Fruit fly (Drosophila melanogaster) whole organism, embryonic: ENCODE results near the gene TFAM.

Experiments
- Awh ChIP-seq: fragments of 200-800 bp; sonication (Bioruptor generic); IDR thresholded peaks from 2 replicates; pipeline ENCODE4, ENCODE4 v1.3.6; 2022; ENCODE audit warnings: missing biosample characterization, missing genetic modification characterization
- CG10654 ChIP-seq: fragments of 200-800 bp; sonication (Bioruptor generic); optimal IDR thresholded peaks from 2 replicates; lab custom pipeline; 2016; ENCODE audit warnings: missing biosample characterization, missing genetic modification characterization
- CG11456 ChIP-seq: fragments of 200-800 bp; sonication (Bioruptor generic); IDR thresholded peaks from 3 replicates; pipeline ENCODE4 v1.3.6; 2022; ENCODE audit warnings: missing biosample characterization, missing genetic modification characterization
- CG12391 ChIP-seq: fragments of 200-800 bp; sonication (Bioruptor generic); optimal IDR thresholded peaks from 3 replicates; lab custom pipeline; 2018; ENCODE audit warnings: missing biosample characterization, mild to moderate bottlenecking, missing genetic modification characterization, moderate library complexity
- CG12942 ChIP-seq: fragments of 200-800 bp; sonication (Bioruptor generic); optimal IDR thresholded peaks from 3 replicates; lab custom pipeline; 2016; ENCODE audit warnings: missing biosample characterization, missing genetic modification characterization
- CG13624 ChIP-seq: fragments of 200-800 bp; sonication (Bioruptor generic); optimal IDR thresholded peaks from 2 replicates; lab custom pipeline; 2016; ENCODE audit warnings: missing biosample characterization, missing genetic modification characterization
- CG1529 ChIP-seq: fragments of 200-800 bp; sonication (Bioruptor generic); optimal IDR thresholded peaks from 3 replicates; lab custom pipeline; 2018; ENCODE audit warnings: missing biosample characterization, missing genetic modification characterization
- CG15601 ChIP-seq: fragments of 200-800 bp; sonication (Bioruptor generic); optimal IDR thresholded peaks from 3 replicates; lab custom pipeline; 2019; ENCODE audit warnings: missing biosample characterization, mild to moderate bottlenecking, missing genetic modification characterization, moderate library complexity
- CG17385 ChIP-seq: fragments of 200-800 bp; sonication (Bioruptor generic); optimal IDR thresholded peaks from 3 replicates; lab custom pipeline; 2018; ENCODE audit warnings: missing biosample characterization, mild to moderate bottlenecking, missing genetic modification characterization
- CG17802 ChIP-seq: fragments of 200-800 bp; sonication (Bioruptor generic); optimal IDR thresholded peaks from 2 replicates; lab custom pipeline; 2018; ENCODE audit warnings: missing biosample characterization, mild to moderate bottlenecking, missing genetic modification characterization, moderate library complexity
- CG17829 ChIP-seq: fragments of 200-800 bp; optimal IDR thresholded peaks from 2 replicates; lab custom pipeline; 2019; ENCODE audit warnings: missing biosample characterization, mild to moderate bottlenecking, missing genetic modification characterization, moderate library complexity
- CG1792 ChIP-seq: fragments of 200-800 bp; sonication (Bioruptor generic); optimal IDR thresholded peaks from 2 replicates; lab custom pipeline; 2016; ENCODE audit warnings: missing biosample characterization, missing genetic modification characterization
- CG18011 ChIP-seq: fragments of 200-800 bp; sonication (Bioruptor generic); optimal IDR thresholded peaks from 2 replicates; lab custom pipeline; 2017; ENCODE audit warnings: missing biosample characterization, missing genetic modification characterization, mild to moderate bottlenecking, moderate library complexity, missing genotype
- CG3281 ChIP-seq: fragments of 200-800 bp; sonication (Bioruptor generic); optimal IDR thresholded peaks from 3 replicates; lab custom pipeline; 2017; ENCODE audit warnings: missing biosample characterization, mild to moderate bottlenecking, missing genetic modification characterization
- CG3838 ChIP-seq: fragments of 200-800 bp; sonication (Bioruptor generic); optimal IDR thresholded peaks from 3 replicates; lab custom pipeline; 2016; ENCODE audit warnings: missing biosample characterization, missing genetic modification characterization
- CG4854 ChIP-seq: fragments of 200-800 bp; sonication (Bioruptor generic); optimal IDR thresholded peaks from 2 replicates; lab custom pipeline; 2016; ENCODE audit warnings: missing biosample characterization, missing genetic modification characterization, inconsistent platforms
- CG7839 ChIP-seq: fragments of 200-800 bp; sonication (Bioruptor generic); optimal IDR thresholded peaks from 3 replicates; lab custom pipeline; 2018; ENCODE audit warnings: missing biosample characterization, mild to moderate bottlenecking, missing genetic modification characterization, moderate library complexity
- CG7928 ChIP-seq: fragments of 200-800 bp; sonication (Bioruptor generic); optimal IDR thresholded peaks from 2 replicates; lab custom pipeline; 2017; ENCODE audit warnings: missing biosample characterization, mild to moderate bottlenecking, missing genetic modification characterization
- CG9932 ChIP-seq: fragments of 200-800 bp; sonication (Bioruptor generic); IDR thresholded peaks from 2 replicates; pipeline ENCODE4 v1.3.6; 2022; ENCODE audit warnings: missing biosample characterization, missing genetic modification characterization
- CTCF ChIP-seq: fragments of 200-800 bp; sonication (Bioruptor generic); optimal IDR thresholded peaks from 2 replicates; lab custom pipeline; 2017; ENCODE audit warnings: missing biosample characterization, mild to moderate bottlenecking, missing genetic modification characterization, moderate library complexity
- CkIIα-i1 ChIP-seq: fragments of 200-800 bp; sonication (Bioruptor generic); IDR thresholded peaks from 2 replicates; pipeline ENCODE4 v1.3.6; 2022; ENCODE audit warnings: missing biosample characterization, missing genetic modification characterization
- CoRest ChIP-seq: fragments of 200-800 bp; sonication (Bioruptor generic); optimal IDR thresholded peaks from 3 replicates; lab custom pipeline; 2018; ENCODE audit warnings: missing biosample characterization, mild to moderate bottlenecking, missing genetic modification characterization, moderate library complexity
- Dfd ChIP-seq, 2 experiments: fragments of >200 bp; optimal IDR thresholded peaks; 2 replicates each; lab custom pipeline; 2017; ENCODE audit warnings: missing biosample characterization in 2 of 2, missing genetic modification characterization in 2 of 2
- Ets65A ChIP-seq: fragments of 200-800 bp; sonication (Bioruptor generic); peaks from one replicate; lab custom pipeline; 2016; ENCODE audit warnings: missing biosample characterization, missing genetic modification characterization
- Fer2 ChIP-seq: fragments of 200-800 bp; sonication (Bioruptor generic); optimal IDR thresholded peaks from 2 replicates; lab custom pipeline; 2018; ENCODE audit warnings: missing biosample characterization, mild to moderate bottlenecking, missing genetic modification characterization, moderate library complexity
- Hr78 ChIP-seq, 2 experiments: fragments of 200-800 bp in 1 of 2; fragments of >200 bp in 1 of 2; sonication (Bioruptor generic) in 1 of 2; optimal IDR thresholded peaks; 2 replicates each; lab custom pipeline; 2017 to 2019; ENCODE audit warnings: missing biosample characterization in 2 of 2, missing genetic modification characterization in 2 of 2, mild to moderate bottlenecking in 1 of 2, moderate library complexity in 1 of 2
- MBD-R2 ChIP-seq: fragments of 200-800 bp; sonication (Bioruptor generic); IDR thresholded peaks from 2 replicates; pipeline ENCODE4 v1.3.6; 2022; ENCODE audit warnings: missing biosample characterization, missing genetic modification characterization
- Mes4 ChIP-seq: fragments of 200-800 bp; sonication (Bioruptor generic); optimal IDR thresholded peaks from 2 replicates; lab custom pipeline; 2016; ENCODE audit warnings: missing biosample characterization, missing genetic modification characterization
- Poxn ChIP-seq: fragments of 200-800 bp; sonication (Bioruptor generic); IDR thresholded peaks from 2 replicates; pipeline ENCODE4 v1.3.6; 2022; ENCODE audit warnings: missing biosample characterization, missing genetic modification characterization
- Sox100B ChIP-seq: fragments of 200-800 bp; sonication (Bioruptor generic); optimal IDR thresholded peaks from 3 replicates; lab custom pipeline; 2018; ENCODE audit warnings: missing biosample characterization, mild to moderate bottlenecking, missing genetic modification characterization
- ash1 ChIP-seq: fragments of 200-800 bp; sonication (Bioruptor generic); optimal IDR thresholded peaks from 2 replicates; lab custom pipeline; 2018; ENCODE audit warnings: missing biosample characterization, mild to moderate bottlenecking, missing genetic modification characterization
- cad ChIP-seq: fragments of >200 bp; optimal IDR thresholded peaks from 2 replicates; lab custom pipeline; 2017; ENCODE audit warnings: missing biosample characterization, missing genetic modification characterization
- crc ChIP-seq: fragments of 200-800 bp; sonication (Bioruptor generic); optimal IDR thresholded peaks from 2 replicates; lab custom pipeline; 2016; ENCODE audit warnings: missing biosample characterization, missing genetic modification characterization
- crol ChIP-seq: fragments of 200-800 bp; sonication (Bioruptor generic); IDR thresholded peaks from 2 replicates; pipeline ENCODE4 v1.3.6; 2022; ENCODE audit warnings: missing biosample characterization, missing genetic modification characterization
- fd102C ChIP-seq: fragments of 200-800 bp; sonication (Bioruptor generic); optimal IDR thresholded peaks from 2 replicates; lab custom pipeline; 2018; ENCODE audit warnings: missing biosample characterization, mild to moderate bottlenecking, missing genetic modification characterization, moderate library complexity
- ftz-f1 ChIP-seq: fragments of 200-800 bp; sonication (Bioruptor generic); optimal IDR thresholded peaks from 2 replicates; lab custom pipeline; 2016; ENCODE audit warnings: missing biosample characterization, missing genetic modification characterization
- jing ChIP-seq: fragments of 200-800 bp; sonication (Bioruptor generic); optimal IDR thresholded peaks from 2 replicates; lab custom pipeline; 2018; ENCODE audit warnings: missing biosample characterization, mild to moderate bottlenecking, missing genetic modification characterization
- knrl ChIP-seq: fragments of 200-800 bp; sonication (Bioruptor generic); IDR thresholded peaks from 3 replicates; pipeline ENCODE4 v1.3.6; 2022; ENCODE audit warnings: missing biosample characterization, missing genetic modification characterization; ENCODE audit not compliant: partially characterized antibody
- pb ChIP-seq: fragments of 200-800 bp; sonication (Bioruptor generic); optimal IDR thresholded peaks from 3 replicates; lab custom pipeline; 2016; ENCODE audit warnings: missing biosample characterization, missing genetic modification characterization
- pfk ChIP-seq: fragments of 200-800 bp; sonication (Bioruptor generic); optimal IDR thresholded peaks from 2 replicates; lab custom pipeline; 2018; ENCODE audit warnings: missing biosample characterization, mild to moderate bottlenecking, missing genetic modification characterization, moderate library complexity
- phol ChIP-seq: fragments of 200-800 bp; sonication (Bioruptor generic); optimal IDR thresholded peaks from 3 replicates; lab custom pipeline; 2018; ENCODE audit warnings: missing biosample characterization, mild to moderate bottlenecking, missing genetic modification characterization, moderate library complexity
- psq ChIP-seq: fragments of 200-800 bp; sonication (Bioruptor generic); optimal IDR thresholded peaks from 2 replicates; lab custom pipeline; 2017; ENCODE audit warnings: missing biosample characterization, missing genetic modification characterization
- pum ChIP-seq: fragments of 200-800 bp; sonication (Bioruptor generic); optimal IDR thresholded peaks from 2 replicates; lab custom pipeline; 2016; ENCODE audit warnings: missing biosample characterization, missing genetic modification characterization
- run ChIP-seq: fragments of 200-800 bp; sonication (Bioruptor generic); optimal IDR thresholded peaks from 3 replicates; lab custom pipeline; 2018; ENCODE audit warnings: missing biosample characterization, mild to moderate bottlenecking, missing genetic modification characterization
- slbo ChIP-seq: fragments of 200-800 bp; sonication (Bioruptor generic); IDR thresholded peaks from 2 replicates; pipeline ENCODE4 v1.3.6; 2022; ENCODE audit warnings: missing biosample characterization, missing genetic modification characterization
- slp2 ChIP-seq: fragments of 200-800 bp; sonication (Bioruptor generic); optimal IDR thresholded peaks from 2 replicates; lab custom pipeline; 2016; ENCODE audit warnings: missing biosample characterization, missing genetic modification characterization
- stc ChIP-seq: fragments of 200-800 bp; sonication (Bioruptor generic); IDR thresholded peaks from 2 replicates; pipeline ENCODE4 v1.3.6; 2022; ENCODE audit warnings: missing biosample characterization, missing genetic modification characterization
- twi ChIP-seq: fragments of 200-800 bp; optimal IDR thresholded peaks from 2 replicates; lab custom pipeline; 2019; ENCODE audit warnings: missing biosample characterization, mild to moderate bottlenecking, missing genetic modification characterization, moderate library complexity
- unc-4 ChIP-seq: fragments of 200-800 bp; sonication (Bioruptor generic); IDR thresholded peaks from 2 replicates; pipeline ENCODE4 v1.3.6; 2022; ENCODE audit warnings: missing biosample characterization, missing genetic modification characterization; ENCODE audit not compliant: partially characterized antibody
- zen ChIP-seq: fragments of 200-800 bp; sonication (Bioruptor generic); optimal IDR thresholded peaks from 3 replicates; lab custom pipeline; 2018; ENCODE audit warnings: missing biosample characterization, mild to moderate bottlenecking, missing genetic modification characterization, moderate library complexity

TFAM gene

dm6 chr3R:20542283-20543144 is 34.3 kb downstream of the TFAM start (continued):
- TF ChIP-seq CkIIα-i1 (GFP tag; lab: Robert Waterston, UW) (no peak), CG11456 (GFP tag; lab: Robert Waterston, UW) (no peak), Awh (GFP tag; lab: Robert Waterston, UW) (peak; percentile 74), CG17802 (no peak), run (tag; lab: Kevin White, UChicago) (no peak), phol (no peak), CG17829 (tag; lab: Kevin White, UChicago) (no peak), CG10654 (GFP tag; lab: Kevin White, UChicago) (peak; percentile 19), CG9932 (GFP tag; lab: Robert Waterston, UW) (no peak), MBD-R2 (no peak), psq (no peak), ftz-f1 (GFP tag; lab: Kevin White, UChicago) (no peak), CG13624 (GFP tag; lab: Kevin White, UChicago) (no peak), Mes4 (GFP tag; lab: Kevin White, UChicago) (peak; percentile 18), CG3281 (GFP tag; lab: Kevin White, UChicago) (peak; percentile 27), slp2 (GFP tag; lab: Kevin White, UChicago) (no peak), Poxn (no peak), fd102C (GFP tag; lab: Kevin White, UChicago) (peak; percentile 75), CG12391 (tag; lab: Kevin White, UChicago) (peak; percentile 30), CG15601 (tag; lab: Kevin White, UChicago) (peak; percentile 81), cad (GFP tag; lab: Kevin White, UChicago) (peak; percentile 77), CG17385 (GFP tag; lab: Kevin White, UChicago) (peak; percentile 11), Dfd (GFP tag; optimal IDR thresholded peaks at IDR 0.05; lab: Kevin White, UChicago) (no peak), knrl (GFP tag; lab: Robert Waterston, UW) (no peak), pfk (GFP tag; lab: Kevin White, UChicago) (no peak), crol (GFP tag; lab: Robert Waterston, UW) (no peak), CG1529 (GFP tag; lab: Kevin White, UChicago) (peak; percentile 71), CG7928 (GFP tag; lab: Kevin White, UChicago) (no peak), CG7839 (tag; lab: Kevin White, UChicago) (no peak), CG1792 (GFP tag; lab: Kevin White, UChicago) (no peak), pb (GFP tag; lab: Kevin White, UChicago) (no peak), pum (no peak), CG4854 (GFP tag; lab: Kevin White, UChicago) (no peak), unc-4 (GFP tag; lab: Robert Waterston, UW) (no peak), Ets65A (GFP tag; lab: Kevin White, UChicago) (no peak), Hr78 (GFP tag; optimal IDR thresholded peaks at IDR 0.05; lab: Kevin White, UChicago) (peak in 1 of 2 experiments; percentile 31), ash1 (GFP tag; lab: Kevin White, UChicago) (no peak), CG3838 (peak; percentile 51), twi (tag; lab: Kevin White, UChicago) (no peak), CG12942 (GFP tag; lab: Kevin White, UChicago) (no peak), Sox100B (GFP tag; lab: Kevin White, UChicago) (peak; percentile 77), CTCF (no peak), zen (peak; percentile 44), jing (GFP tag; lab: Kevin White, UChicago) (no peak), Fer2 (tag; lab: Kevin White, UChicago) (peak; percentile 18), stc (no peak), CoRest (tag; lab: Kevin White, UChicago) (peak; percentile 49), crc (GFP tag; lab: Kevin White, UChicago) (no peak), CG18011 (GFP tag; lab: Kevin White, UChicago) (no peak), slbo (GFP tag; lab: Robert Waterston, UW) (no peak)
